Worm (Caenorhabditis elegans): ENCODE results near the gene bus-12.

DNA sequence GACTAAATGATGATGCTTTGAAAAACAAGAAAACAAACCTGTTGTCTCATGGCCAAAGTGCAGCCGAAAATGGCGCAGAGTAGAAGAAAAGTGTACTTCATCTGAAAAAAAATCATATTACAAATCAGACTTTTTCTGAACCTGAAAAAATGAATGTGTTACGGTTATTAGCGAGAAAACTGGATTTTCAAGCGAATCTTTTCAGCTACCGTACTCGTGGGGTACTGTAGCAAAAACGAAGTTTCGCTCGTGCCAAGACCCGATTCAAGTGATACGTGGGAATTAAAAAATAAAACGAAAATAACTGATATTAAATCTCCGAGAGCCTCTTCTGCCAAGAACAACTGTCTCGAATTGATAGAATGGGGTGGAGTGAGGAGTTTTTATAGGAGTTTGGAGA, 3.8 kb upstream of the bus-12 start, which contains the start of gene ttr-51:
- TF ChIP-seq nhr-77 (tag; optimal IDR thresholded peaks at IDR 0.05) = no peak
- TF ChIP-seq nhr-6 (tag; optimal IDR thresholded peaks at IDR 0.05) = no peak
- peak; percentile 17 for TF ChIP-seq nhr-129 (tag; optimal IDR thresholded peaks at IDR 0.05)
- TF ChIP-seq ztf-11 (tag; optimal IDR thresholded peaks at IDR 0.05) = no peak
- no peak for TF ChIP-seq lin-39 (tag; optimal IDR thresholded peaks at IDR 0.05)
- no peak for TF ChIP-seq snpc-4 (tag; optimal IDR thresholded peaks at IDR 0.05)
- TF ChIP-seq elt-3 (tag; optimal IDR thresholded peaks at IDR 0.05) = no peak
- no peak for TF ChIP-seq ceh-82 (tag; optimal IDR thresholded peaks at IDR 0.05)
- TF ChIP-seq zag-1 (tag; optimal IDR thresholded peaks at IDR 0.05) = no peak
- no peak for TF ChIP-seq unc-55 (GFP tag; optimal IDR thresholded peaks at IDR 0.05)
- no peak for TF ChIP-seq F13H6.1 (tag; optimal IDR thresholded peaks at IDR 0.05)

Data from whole organism, L2 larva.